Worm (Caenorhabditis elegans) whole organism, L4/young adult: ENCODE measurements around the gene top-3.

ENCODE experiments used
- W03F9.2 ChIP-seq: fragments of 150-350 bp; optimal IDR thresholded peaks from 2 replicates; lab custom pipeline; 2014; ENCODE audit warnings: missing biosample characterization, missing genetic modification characterization
- dao-5 ChIP-seq: sonication (generic microtip); optimal IDR thresholded peaks from 2 replicates; lab custom pipeline; 2016; ENCODE audit warnings: missing genotype, missing genetic modification characterization, moderate library complexity, missing compliant biosample characterization
- him-1 ChIP-seq: sonication (generic microtip); optimal IDR thresholded peaks from 2 replicates; lab custom pipeline; 2016; ENCODE audit warnings: missing genotype, missing genetic modification reagents, missing genetic modification characterization, missing compliant biosample characterization

- no peak for TF ChIP-seq dao-5 (tag; lab: Kevin White, UChicago)
- TF ChIP-seq him-1 (tag; lab: Kevin White, UChicago), result no peak
- no peak for TF ChIP-seq W03F9.2 (tag; lab: Kevin White, UChicago)
These were observed 11.4 kb upstream of the top-3 start, which contains the start of gene Y56A3A.28 for ce11 chrIII:11971342-11971741.
